Worm (Caenorhabditis elegans): ENCODE measurements around the gene Y49F6C.2.

Gene Y49F6C.2

DNA sequence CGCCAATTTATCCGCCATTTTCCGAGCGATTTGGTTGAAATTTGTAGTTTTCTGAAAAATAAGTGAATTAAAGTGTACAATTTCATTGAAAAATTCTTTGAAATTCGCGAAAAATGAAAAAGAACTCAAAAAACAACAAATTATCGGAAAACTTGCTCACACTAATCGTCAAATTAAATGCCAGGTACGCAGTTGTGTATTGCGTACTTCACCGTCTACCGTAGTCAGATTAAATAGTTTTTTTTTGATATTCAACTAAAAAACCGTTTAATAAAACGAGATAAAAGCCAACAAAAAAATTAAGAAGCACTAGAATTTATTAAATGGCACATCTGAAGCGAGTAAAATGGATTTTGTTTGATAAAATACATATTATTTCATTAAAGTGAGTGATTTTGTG lies 33.5 kb upstream of the Y49F6C.2 start, which contains the start of gene bath-28:
bath-28 (minus strand) TSS at position 51 of the 400 bp plus-strand sequence.
- no peak for TF ChIP-seq tra-4 (tag; optimal IDR thresholded peaks at IDR 0.05)
- no peak for TF ChIP-seq ceh-36 (tag; optimal IDR thresholded peaks at IDR 0.05)

DNA sequence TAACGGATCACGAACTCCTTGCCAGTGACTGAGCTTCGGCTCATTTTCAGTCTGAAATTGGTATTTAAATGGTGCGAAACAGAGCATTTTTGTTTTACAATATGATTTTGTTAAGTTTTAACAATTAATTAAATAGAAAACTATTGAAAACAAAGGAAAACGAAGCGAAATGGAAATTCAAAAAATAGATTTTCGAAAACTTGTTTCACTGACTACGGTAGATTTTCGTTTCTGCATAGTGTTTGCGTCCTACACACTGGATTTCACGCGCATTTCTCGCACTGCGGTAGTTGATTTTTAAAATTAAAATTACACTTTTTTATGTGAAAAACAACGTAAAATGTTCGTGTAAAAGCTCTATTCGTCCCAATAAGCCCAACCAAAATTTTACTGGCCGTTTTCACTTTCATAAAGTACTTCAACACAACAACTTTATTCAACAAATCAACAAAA lies 32.0 kb upstream of the Y49F6C.2 start, which contains the start of gene bath-30:
bath-30 (minus strand) TSS at position 51 of the 453 bp plus-strand sequence.
- TF ChIP-seq B0310.2 (tag; optimal IDR thresholded peaks at IDR 0.05) (no peak), ets-7 (tag; optimal IDR thresholded peaks at IDR 0.05) (no peak), sea-1 (GFP tag; conservative IDR thresholded peaks at IDR 0.05) (no peak), hnd-1 (tag; optimal IDR thresholded peaks at IDR 0.05) (no peak), ama-1 (optimal IDR thresholded peaks at IDR 0.05) (no peak), scrt-1 (GFP tag; IDR thresholded peaks at IDR 0.05) (no peak), tra-4 (tag; optimal IDR thresholded peaks at IDR 0.05) (no peak), pes-1 (GFP tag; IDR thresholded peaks at IDR 0.05) (no peak), tbx-37 (GFP tag; conservative IDR thresholded peaks at IDR 0.05) (no peak), tbx-11 (GFP tag; IDR thresholded peaks at IDR 0.05) (no peak), hmbx-1 (tag; optimal IDR thresholded peaks at IDR 0.05) (no peak), flt-1 (GFP tag; IDR thresholded peaks at IDR 0.05) (no peak), ceh-13 (GFP tag; optimal IDR thresholded peaks at IDR 0.05) (no peak), ceh-36 (tag; optimal IDR thresholded peaks at IDR 0.05) (no peak), aly-1 (tag; optimal IDR thresholded peaks at IDR 0.05) (no peak), hmg-4 (GFP tag; optimal IDR thresholded peaks at IDR 0.05) (no peak), F13C5.2 (tag; optimal IDR thresholded peaks at IDR 0.05) (no peak)

DNA sequence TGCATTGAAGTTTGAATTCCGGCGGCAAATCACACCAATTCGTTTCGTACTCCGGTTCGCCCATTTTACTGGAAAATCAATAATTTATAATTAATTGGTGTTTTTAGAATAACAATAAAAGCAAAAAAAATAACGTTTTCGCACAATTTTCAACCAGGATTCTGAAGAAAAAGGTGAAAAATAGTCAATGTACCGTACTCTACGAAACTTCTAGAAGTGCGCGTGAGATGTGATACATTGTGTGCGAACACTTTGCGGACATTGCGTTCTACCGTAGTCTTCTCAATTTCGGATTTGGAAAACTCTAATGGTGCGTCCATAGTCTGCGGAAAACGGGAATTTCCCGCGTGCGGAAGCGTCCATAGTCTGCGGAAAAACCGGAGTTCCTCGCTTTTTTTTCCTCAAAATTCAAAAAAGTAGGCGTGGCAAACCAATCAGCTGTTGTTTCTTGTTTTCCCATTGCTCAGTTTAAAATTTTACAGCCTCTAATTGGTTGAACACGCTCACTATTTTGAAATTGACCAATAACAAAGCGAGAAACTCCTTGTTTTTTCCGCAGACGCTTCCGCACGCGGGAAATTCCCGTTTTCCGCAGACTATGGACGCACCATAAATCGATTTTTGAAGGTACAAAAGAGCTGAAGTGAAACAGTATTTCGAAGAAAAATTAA lies 30.3 kb upstream of the Y49F6C.2 start, which contains the start of the genes F14D2.14 and bath-29:
F14D2.14 (minus strand) TSS at position 51 of the 671 bp plus-strand sequence.
bath-29 (plus strand) TSS at position 621 of the 671 bp plus-strand sequence.
- TF ChIP-seq sea-1 (GFP tag; conservative IDR thresholded peaks at IDR 0.05): no peak
- TF ChIP-seq tra-4 (tag; optimal IDR thresholded peaks at IDR 0.05): no peak
- no peak for TF ChIP-seq hmg-4 (GFP tag; optimal IDR thresholded peaks at IDR 0.05)
- TF ChIP-seq flt-1 (GFP tag; IDR thresholded peaks at IDR 0.05): no peak
- TF ChIP-seq F13C5.2 (tag; optimal IDR thresholded peaks at IDR 0.05): no peak
- TF ChIP-seq hnd-1 (tag; optimal IDR thresholded peaks at IDR 0.05): no peak
- no peak for TF ChIP-seq ceh-36 (tag; optimal IDR thresholded peaks at IDR 0.05)
- TF ChIP-seq ceh-13 (GFP tag; optimal IDR thresholded peaks at IDR 0.05): no peak
- no peak for TF ChIP-seq B0310.2 (tag; optimal IDR thresholded peaks at IDR 0.05)
- TF ChIP-seq ama-1 (optimal IDR thresholded peaks at IDR 0.05): no peak
- TF ChIP-seq scrt-1 (GFP tag; IDR thresholded peaks at IDR 0.05): no peak
- TF ChIP-seq hmbx-1 (tag; optimal IDR thresholded peaks at IDR 0.05): no peak
- TF ChIP-seq ets-7 (tag; optimal IDR thresholded peaks at IDR 0.05): no peak
- no peak for TF ChIP-seq pes-1 (GFP tag; IDR thresholded peaks at IDR 0.05)
- no peak for TF ChIP-seq aly-1 (tag; optimal IDR thresholded peaks at IDR 0.05)
- TF ChIP-seq tbx-11 (GFP tag; IDR thresholded peaks at IDR 0.05): no peak
- no peak for TF ChIP-seq tbx-37 (GFP tag; conservative IDR thresholded peaks at IDR 0.05)

DNA sequence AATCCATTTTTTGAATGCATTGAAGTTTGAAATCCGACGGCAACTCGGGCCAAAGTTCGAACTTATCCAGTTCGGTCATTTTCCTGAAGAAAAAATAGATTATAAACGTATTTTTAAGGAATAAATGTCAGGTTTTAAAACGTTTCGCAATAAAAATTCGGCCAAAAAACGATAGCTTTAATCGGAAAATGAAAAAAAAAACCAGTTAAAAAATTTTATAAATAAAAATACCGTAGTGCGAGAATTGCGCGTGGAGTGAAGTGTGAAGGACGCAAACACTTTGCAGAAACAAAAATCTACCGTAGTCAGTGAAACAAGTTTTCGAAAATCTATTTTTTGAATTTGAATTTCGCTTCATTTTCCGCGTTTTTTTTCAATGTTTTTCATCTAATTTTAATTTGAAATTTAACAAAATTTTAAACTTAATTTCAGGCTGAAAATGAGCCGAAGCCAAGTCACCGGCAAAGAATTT lies 28.5 kb upstream of the Y49F6C.2 start, which contains the start of gene F14D2.8:
F14D2.8 (minus strand) TSS at position 51 of the 472 bp plus-strand sequence.
- TF ChIP-seq B0310.2 (tag; optimal IDR thresholded peaks at IDR 0.05) (no peak), tra-4 (tag; optimal IDR thresholded peaks at IDR 0.05) (no peak), tbx-37 (GFP tag; conservative IDR thresholded peaks at IDR 0.05) (no peak), ceh-13 (GFP tag; optimal IDR thresholded peaks at IDR 0.05) (no peak), hnd-1 (tag; optimal IDR thresholded peaks at IDR 0.05) (no peak), ets-7 (tag; optimal IDR thresholded peaks at IDR 0.05) (no peak), hmbx-1 (tag; optimal IDR thresholded peaks at IDR 0.05) (no peak), tbx-11 (GFP tag; IDR thresholded peaks at IDR 0.05) (no peak), hmg-4 (GFP tag; optimal IDR thresholded peaks at IDR 0.05) (no peak), ama-1 (optimal IDR thresholded peaks at IDR 0.05) (no peak), F13C5.2 (tag; optimal IDR thresholded peaks at IDR 0.05) (no peak), sea-1 (GFP tag; conservative IDR thresholded peaks at IDR 0.05) (no peak), flt-1 (GFP tag; IDR thresholded peaks at IDR 0.05) (no peak), scrt-1 (GFP tag; IDR thresholded peaks at IDR 0.05) (no peak)

DNA sequence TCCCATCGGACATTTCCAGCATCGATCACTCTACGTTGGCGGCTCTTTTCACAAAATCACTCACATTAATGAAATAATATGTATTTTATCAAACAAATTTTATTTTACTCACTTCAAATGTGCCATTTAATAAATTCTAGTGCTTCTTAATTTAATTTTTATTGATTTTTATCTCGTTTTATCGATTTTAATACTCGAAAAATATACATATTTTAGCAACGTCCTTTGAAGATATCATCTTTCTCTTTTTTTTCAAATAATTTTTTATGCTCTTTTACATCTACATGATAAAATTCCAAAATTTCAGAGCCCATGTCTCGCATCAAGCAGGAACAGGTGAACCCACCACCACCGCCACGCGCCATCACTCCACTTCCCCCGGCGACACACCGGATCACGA lies 19.5 kb upstream of the Y49F6C.2 start, which contains the start of the genes lido-14 and bath-27:
lido-14 (plus strand) TSS at position 301 of the 400 bp plus-strand sequence.
bath-27 (plus strand) TSS at position 306 of the 400 bp plus-strand sequence.
- TF ChIP-seq hmg-4 (GFP tag; optimal IDR thresholded peaks at IDR 0.05) (no peak), flt-1 (GFP tag; IDR thresholded peaks at IDR 0.05) (no peak), sea-1 (GFP tag; conservative IDR thresholded peaks at IDR 0.05) (no peak), ceh-13 (GFP tag; optimal IDR thresholded peaks at IDR 0.05) (no peak), ceh-36 (tag; optimal IDR thresholded peaks at IDR 0.05) (no peak)

DNA sequence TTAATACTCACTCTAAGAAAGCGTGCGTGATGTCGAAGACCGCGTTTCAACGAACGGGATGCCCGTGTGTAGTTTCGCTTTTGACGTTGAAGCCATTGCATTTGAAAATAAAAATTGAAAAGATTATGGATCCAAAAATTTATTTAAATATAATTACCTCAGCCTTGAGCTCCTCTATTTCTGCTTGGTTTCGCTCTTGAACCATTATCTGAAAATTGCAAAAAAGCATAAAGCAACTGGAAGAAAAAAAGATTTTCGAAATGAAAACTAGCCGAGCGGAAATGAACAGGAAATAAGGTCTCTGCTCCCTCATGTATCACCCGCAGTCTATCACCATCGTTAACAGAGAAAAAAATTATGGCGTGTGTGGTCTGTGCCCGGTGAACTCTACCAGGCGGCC lies 11.3 kb upstream of the Y49F6C.2 start, which contains the start of gene Y49F6C.6:
Y49F6C.6 (minus strand) TSS at position 101 of the 400 bp plus-strand sequence.
- no peak for TF ChIP-seq ceh-13 (GFP tag; optimal IDR thresholded peaks at IDR 0.05)
- no peak for TF ChIP-seq hmg-4 (GFP tag; optimal IDR thresholded peaks at IDR 0.05)
- no peak for TF ChIP-seq scrt-1 (GFP tag; IDR thresholded peaks at IDR 0.05)
- TF ChIP-seq tra-4 (tag; optimal IDR thresholded peaks at IDR 0.05): no peak
- TF ChIP-seq aly-1 (tag; optimal IDR thresholded peaks at IDR 0.05): no peak
- TF ChIP-seq ama-1 (optimal IDR thresholded peaks at IDR 0.05): no peak
- no peak for TF ChIP-seq hnd-1 (tag; optimal IDR thresholded peaks at IDR 0.05)
- TF ChIP-seq tbx-37 (GFP tag; conservative IDR thresholded peaks at IDR 0.05): no peak
- no peak for TF ChIP-seq tbx-11 (GFP tag; IDR thresholded peaks at IDR 0.05)

DNA sequence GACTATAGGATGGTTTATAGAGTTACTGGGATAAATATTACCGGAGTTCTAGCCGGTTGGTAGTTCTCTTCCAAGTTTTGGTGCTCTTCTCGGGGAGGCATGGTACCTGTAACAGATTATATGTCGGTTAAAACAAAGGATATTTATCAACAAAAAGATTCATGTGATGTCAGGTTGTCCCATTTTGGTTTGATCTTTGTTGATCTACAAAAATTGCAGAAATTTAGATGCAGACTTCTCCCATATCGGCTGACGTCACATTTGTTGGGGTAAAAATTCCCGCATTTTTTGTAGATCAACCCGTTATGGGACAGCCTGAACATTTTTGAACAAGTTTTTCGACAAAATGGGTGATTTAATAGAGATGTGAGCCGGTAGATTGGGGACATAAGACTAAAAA lies 10.3 kb upstream of the Y49F6C.2 start, which contains the start of gene Y49F6C.7:
Y49F6C.7 (minus strand) TSS at position 101 of the 400 bp plus-strand sequence.
- no peak for TF ChIP-seq ceh-13 (GFP tag; optimal IDR thresholded peaks at IDR 0.05)

Measured in whole organism, early embryonic.